Fruit fly (Drosophila melanogaster) whole organism, wandering third instar larva: ENCODE measurements around the gene CG33322.

ENCODE experiments used
- Abd-B ChIP-seq: fragments of >200 bp; optimal IDR thresholded peaks from 2 replicates; lab custom pipeline; 2017; ENCODE audit warnings: missing biosample characterization, missing genetic modification characterization
- CG32264 ChIP-seq: fragments of 200-800 bp; sonication (Bioruptor generic); optimal IDR thresholded peaks from 2 replicates; lab custom pipeline; 2016; ENCODE audit warnings: missing biosample characterization, missing genetic modification characterization
- CG9705 ChIP-seq: fragments of 200-800 bp; sonication (Bioruptor generic); optimal IDR thresholded peaks from 2 replicates; lab custom pipeline; 2018; ENCODE audit warnings: missing biosample characterization, mild to moderate bottlenecking, missing genetic modification characterization
- CrebA ChIP-seq: fragments of 200-800 bp; sonication (Bioruptor generic); optimal IDR thresholded peaks from 2 replicates; lab custom pipeline; 2016; ENCODE audit warnings: missing biosample characterization, mild to moderate bottlenecking, missing genetic modification characterization, borderline replicate concordance
- Dfd ChIP-seq: fragments of >200 bp; optimal IDR thresholded peaks from 2 replicates; lab custom pipeline; 2017; ENCODE audit warnings: missing biosample characterization, missing genetic modification characterization
- Dif ChIP-seq: fragments of 200-275, 200-300 bp; sonication (Bioruptor generic); optimal IDR thresholded peaks from 2 replicates; lab custom pipeline; 2018; ENCODE audit warnings: missing biosample characterization, missing genetic modification characterization; ENCODE audit not compliant: partially characterized antibody
- GATAd ChIP-seq: sonication (Bioruptor generic); optimal IDR thresholded peaks from 2 replicates; lab custom pipeline; 2016; ENCODE audit warnings: missing biosample characterization, missing genetic modification characterization
- HLH106 ChIP-seq: fragments of 200-800 bp; optimal IDR thresholded peaks from 3 replicates; lab custom pipeline; 2019; ENCODE audit warnings: missing biosample characterization, mild to moderate bottlenecking, missing genetic modification characterization, moderate library complexity
- Hnf4 ChIP-seq: fragments of 200-800 bp; sonication (Bioruptor generic); optimal IDR thresholded peaks from 2 replicates; lab custom pipeline; 2016; ENCODE audit warnings: missing biosample characterization, mild to moderate bottlenecking, missing genetic modification characterization
- Hr78 ChIP-seq: fragments of >200 bp; optimal IDR thresholded peaks from 2 replicates; lab custom pipeline; 2017; ENCODE audit warnings: missing biosample characterization, missing genetic modification characterization
- Hr83 ChIP-seq: fragments of 200-300 bp; sonication (Bioruptor generic); optimal IDR thresholded peaks from 2 replicates; lab custom pipeline; 2016; ENCODE audit warnings: missing biosample characterization, mild to moderate bottlenecking, missing genetic modification characterization, moderate library complexity; ENCODE audit not compliant: poor library complexity, severe bottlenecking
- Jra ChIP-seq: sonication (Bioruptor generic); optimal IDR thresholded peaks from 2 replicates; lab custom pipeline; 2016; ENCODE audit warnings: missing biosample characterization, missing genetic modification characterization
- Mio ChIP-seq: sonication (Bioruptor generic); optimal IDR thresholded peaks from 2 replicates; lab custom pipeline; 2016; ENCODE audit warnings: missing biosample characterization, missing genetic modification characterization
- Myc ChIP-seq: fragments of >200 bp; optimal IDR thresholded peaks from 2 replicates; lab custom pipeline; 2017
- N ChIP-seq: fragments of >200 bp; optimal IDR thresholded peaks from 2 replicates; lab custom pipeline; 2018; ENCODE audit warnings: missing biosample characterization, missing external identifiers, missing genetic modification characterization
- OdsH ChIP-seq: fragments of 200-800 bp; sonication (Bioruptor generic); optimal IDR thresholded peaks from 2 replicates; lab custom pipeline; 2016; ENCODE audit warnings: missing biosample characterization, mild to moderate bottlenecking, missing genetic modification characterization
- Rel ChIP-seq, 2 experiments: fragments of 200-800 bp; sonication (Bioruptor generic) in 1 of 2; optimal IDR thresholded peaks; 2 replicates in 1 of 2; 3 replicates in 1 of 2; lab custom pipeline; 2016 to 2019; ENCODE audit warnings: mild to moderate bottlenecking in 2 of 2, missing biosample characterization in 2 of 2, missing genetic modification characterization in 2 of 2, moderate library complexity in 1 of 2
- Sp1 ChIP-seq: fragments of 200-800 bp; sonication (Bioruptor generic); optimal IDR thresholded peaks from 3 replicates; lab custom pipeline; 2019; ENCODE audit warnings: missing biosample characterization, mild to moderate bottlenecking, missing genetic modification characterization, moderate library complexity
- Vsx2 ChIP-seq: fragments of 200-300, 225-300 bp; sonication (Bioruptor generic); optimal IDR thresholded peaks from 2 replicates; lab custom pipeline; 2018; ENCODE audit warnings: missing biosample characterization, missing genetic modification characterization; ENCODE audit not compliant: partially characterized antibody
- br ChIP-seq: fragments of 200-800 bp; sonication (Bioruptor generic); optimal IDR thresholded peaks from 2 replicates; lab custom pipeline; 2016; ENCODE audit warnings: missing biosample characterization, missing genetic modification characterization
- brk ChIP-seq: fragments of 200-800 bp; sonication (Bioruptor generic); optimal IDR thresholded peaks from 2 replicates; lab custom pipeline; 2016; ENCODE audit warnings: missing biosample characterization, mild to moderate bottlenecking, missing genetic modification characterization
- dl ChIP-seq, 2 experiments: fragments of 175-275, 200-275 bp in 1 of 2; fragments of 200-275 bp in 1 of 2; sonication (Bioruptor generic); optimal IDR thresholded peaks; lab custom pipeline; 2018; ENCODE audit warnings: mild to moderate bottlenecking in 2 of 2, missing biosample characterization in 2 of 2, missing genetic modification characterization in 2 of 2, moderate library complexity in 2 of 2; ENCODE audit not compliant: partially characterized antibody in 2 of 2, insufficient read depth in 1 of 2
- dmrt93B ChIP-seq: fragments of 200-800 bp; sonication (Bioruptor generic); optimal IDR thresholded peaks from 2 replicates; lab custom pipeline; 2018; ENCODE audit warnings: missing biosample characterization, mild to moderate bottlenecking, missing genetic modification characterization
- dsf ChIP-seq: sonication (Bioruptor generic); optimal IDR thresholded peaks from 2 replicates; lab custom pipeline; 2016; ENCODE audit warnings: missing biosample characterization, missing genetic modification characterization, borderline replicate concordance
- ey ChIP-seq: fragments of 200-800 bp; sonication (Bioruptor generic); optimal IDR thresholded peaks from 2 replicates; lab custom pipeline; 2016; ENCODE audit warnings: missing biosample characterization, missing genetic modification characterization
- foxo ChIP-seq, 2 experiments: fragments of 200-800 bp; sonication (Bioruptor generic); optimal IDR thresholded peaks; 2 replicates in 1 of 2; 3 replicates in 1 of 2; lab custom pipeline; 2016 to 2017; ENCODE audit warnings: missing biosample characterization in 2 of 2, missing genetic modification characterization in 2 of 2
- fru ChIP-seq: fragments of 200-800 bp; sonication (Bioruptor generic); optimal IDR thresholded peaks from 3 replicates; lab custom pipeline; 2016; ENCODE audit warnings: missing biosample characterization, mild to moderate bottlenecking, missing genetic modification characterization
- h ChIP-seq: fragments of 200-800 bp; sonication (Bioruptor generic); optimal IDR thresholded peaks from 3 replicates; lab custom pipeline; 2016; ENCODE audit warnings: missing biosample characterization, mild to moderate bottlenecking, missing genetic modification characterization
- jim ChIP-seq: fragments of 175-275, 200-325 bp; sonication (Bioruptor generic); optimal IDR thresholded peaks from 2 replicates; lab custom pipeline; 2016; ENCODE audit warnings: missing biosample characterization, mild to moderate bottlenecking, missing genetic modification characterization
- lola ChIP-seq: fragments of >200 bp; optimal IDR thresholded peaks from 2 replicates; lab custom pipeline; 2017; ENCODE audit warnings: missing biosample characterization, missing genetic modification characterization
- pan ChIP-seq: fragments of >200 bp; optimal IDR thresholded peaks from 2 replicates; lab custom pipeline; 2017
- psq ChIP-seq: fragments of 200-800 bp; sonication (Bioruptor generic); optimal IDR thresholded peaks from 3 replicates; lab custom pipeline; 2017; ENCODE audit warnings: missing biosample characterization, mild to moderate bottlenecking, missing genetic modification characterization, moderate library complexity
- rgr ChIP-seq: fragments of 200-800 bp; sonication (Bioruptor generic); optimal IDR thresholded peaks from 3 replicates; lab custom pipeline; 2016; ENCODE audit warnings: missing biosample characterization, mild to moderate bottlenecking, missing genetic modification characterization
- sage ChIP-seq: fragments of 200-800 bp; sonication (Bioruptor generic); optimal IDR thresholded peaks from 2 replicates; lab custom pipeline; 2016; ENCODE audit warnings: missing biosample characterization, mild to moderate bottlenecking, missing genetic modification characterization
- sv ChIP-seq: fragments of 200-800 bp; sonication (Bioruptor generic); optimal IDR thresholded peaks from 3 replicates; lab custom pipeline; 2016; ENCODE audit warnings: missing biosample characterization, missing genetic modification characterization
- tai ChIP-seq: sonication (Bioruptor generic); optimal IDR thresholded peaks from 2 replicates; lab custom pipeline; 2016; ENCODE audit warnings: missing biosample characterization, missing genetic modification characterization
- usp ChIP-seq: fragments of >200 bp; optimal IDR thresholded peaks from 2 replicates; lab custom pipeline; 2017; ENCODE audit warnings: missing biosample characterization, missing genetic modification characterization
- woc ChIP-seq: sonication (Bioruptor generic); optimal IDR thresholded peaks from 2 replicates; lab custom pipeline; 2016; ENCODE audit warnings: missing biosample characterization, mild to moderate bottlenecking, missing genetic modification characterization

CG33322 gene

dm6 chr2L:20802204-20802603, 13.8 kb downstream of the CG33322 start:
- peak; percentile 65 for TF ChIP-seq HLH106 (tag; lab: Kevin White, UChicago)
- TF ChIP-seq Hr78 (GFP tag; lab: Kevin White, UChicago): no peak
- TF ChIP-seq h (GFP tag; lab: Kevin White, UChicago): peak; percentile 71
- TF ChIP-seq rgr (GFP tag; lab: Kevin White, UChicago): peak; percentile 11
- no peak for TF ChIP-seq Hr83 (GFP tag; lab: Kevin White, UChicago)
- no peak for TF ChIP-seq Dif (GFP tag; lab: Kevin White, UChicago)
- TF ChIP-seq ey (GFP tag; lab: Kevin White, UChicago): peak; percentile 33
- TF ChIP-seq Vsx2: no peak
- no peak for TF ChIP-seq jim (GFP tag; lab: Kevin White, UChicago)
- peak in 1 of 2 experiments; percentile 47 for TF ChIP-seq foxo (GFP tag; optimal IDR thresholded peaks at IDR 0.05; lab: Kevin White, UChicago)
- TF ChIP-seq Mio (GFP tag; lab: Kevin White, UChicago): no peak
- TF ChIP-seq usp: no peak
- no peak for TF ChIP-seq dl (GFP tag; optimal IDR thresholded peaks at IDR 0.05; lab: Kevin White, UChicago; ENCODE audit: insufficient read depth in 1 of 2, partially characterized antibody in 2 of 2)
- TF ChIP-seq fru: peak; percentile 21
- TF ChIP-seq sage (GFP tag; lab: Kevin White, UChicago): peak; percentile 23
- peak; percentile 38 for TF ChIP-seq dmrt93B
- TF ChIP-seq woc (GFP tag; lab: Kevin White, UChicago): peak; percentile 59

dm6 chr2L:20801801-20802200, 14.2 kb downstream of the CG33322 start:
- no peak for TF ChIP-seq Rel (GFP tag; optimal IDR thresholded peaks at IDR 0.05; lab: Kevin White, UChicago)
- peak; percentile 27 for TF ChIP-seq Rel (tag; optimal IDR thresholded peaks at IDR 0.05; lab: Kevin White, UChicago)
- no peak for TF ChIP-seq Myc (lab: Kevin White, UChicago)

- TF ChIP-seq br (GFP tag; lab: Kevin White, UChicago): peak; percentile 99
- peak; percentile 99 for TF ChIP-seq h (GFP tag; lab: Kevin White, UChicago)
- peak; percentile 12 for TF ChIP-seq Dif (GFP tag; lab: Kevin White, UChicago)
- TF ChIP-seq OdsH (GFP tag; lab: Kevin White, UChicago): peak; percentile 98
- peak; percentile 99 for TF ChIP-seq woc (GFP tag; lab: Kevin White, UChicago)
- TF ChIP-seq CG32264: peak; percentile 96
- peak; percentile 95 for TF ChIP-seq dmrt93B
- TF ChIP-seq foxo (GFP tag; optimal IDR thresholded peaks at IDR 0.05; lab: Kevin White, UChicago): peak; percentile 73 to 99
- TF ChIP-seq Myc (lab: Kevin White, UChicago): no peak
- TF ChIP-seq Jra (GFP tag; lab: Kevin White, UChicago): peak; percentile 96
- TF ChIP-seq tai (GFP tag; lab: Kevin White, UChicago): peak; percentile 96
- peak; percentile 88 for TF ChIP-seq dsf
- TF ChIP-seq fru: peak; percentile 99
- peak; percentile 58 for TF ChIP-seq Dfd (GFP tag; lab: Kevin White, UChicago)
- TF ChIP-seq sage (GFP tag; lab: Kevin White, UChicago): peak; percentile 95
- peak in 1 of 2 experiments; percentile 27 for TF ChIP-seq dl (GFP tag; optimal IDR thresholded peaks at IDR 0.05; lab: Kevin White, UChicago; ENCODE audit: insufficient read depth in 1 of 2, partially characterized antibody in 2 of 2)
- peak; percentile 96 for TF ChIP-seq psq
- TF ChIP-seq sv (GFP tag; lab: Kevin White, UChicago): peak; percentile 55
- peak; percentile 97 for TF ChIP-seq Sp1
- peak; percentile 89 for TF ChIP-seq Hr83 (GFP tag; lab: Kevin White, UChicago)
- TF ChIP-seq Rel (GFP tag; optimal IDR thresholded peaks at IDR 0.05; lab: Kevin White, UChicago): peak; percentile 78
- TF ChIP-seq Rel (tag; optimal IDR thresholded peaks at IDR 0.05; lab: Kevin White, UChicago): peak; percentile 87
- peak; percentile 98 for TF ChIP-seq HLH106 (tag; lab: Kevin White, UChicago)
- peak; percentile 98 for TF ChIP-seq rgr (GFP tag; lab: Kevin White, UChicago)
- peak; percentile 93 for TF ChIP-seq brk (GFP tag; lab: Kevin White, UChicago)
- peak; percentile 66 for TF ChIP-seq GATAd
- TF ChIP-seq ey (GFP tag; lab: Kevin White, UChicago): peak; percentile 99
- TF ChIP-seq jim (GFP tag; lab: Kevin White, UChicago): peak; percentile 39
- no peak for TF ChIP-seq usp
- peak; percentile 97 for TF ChIP-seq CG9705
- peak; percentile 76 for TF ChIP-seq CrebA (GFP tag; lab: Kevin White, UChicago)
- TF ChIP-seq Hr78 (GFP tag; lab: Kevin White, UChicago): no peak
- no peak for TF ChIP-seq lola
- peak; percentile 53 for TF ChIP-seq Vsx2
- no peak for TF ChIP-seq pan (lab: Kevin White, UChicago)
- peak; percentile 5 for TF ChIP-seq Abd-B (GFP tag; lab: Kevin White, UChicago)
- no peak for TF ChIP-seq N (GFP tag; lab: Kevin White, UChicago)
- peak; percentile 99 for TF ChIP-seq Hnf4 (GFP tag; lab: Kevin White, UChicago)
- TF ChIP-seq Mio (GFP tag; lab: Kevin White, UChicago): peak; percentile 86
Measured at dm6 chr2L:20799991-20800897, 15.8 kb downstream of the CG33322 start.
